Worm (Caenorhabditis elegans): ENCODE results near the gene fbxa-144.

- TF ChIP-seq ceh-82 (tag; optimal IDR thresholded peaks at IDR 0.05) (no peak), aly-2 (tag; optimal IDR thresholded peaks at IDR 0.05) (no peak), unc-62 (GFP tag; optimal IDR thresholded peaks at IDR 0.05 in 1 of 2) (no peak), unc-62 (tag; optimal IDR thresholded peaks at IDR 0.05) (no peak)
Observed at ce11 chrV:16169026-16169425, 36.4 kb upstream of the fbxa-144 start, which contains the start of gene str-111.

Measured in whole organism, L4 larva.